Fruit fly (Drosophila melanogaster): ENCODE data around the gene CG9705.

The CG9705 gene

dm6 chr3L:16803708-16804350 lies 23.9 kb downstream of the CG9705 start (continued):
- TF ChIP-seq rib (GFP tag; IDR thresholded peaks at IDR 0.05) (peak; percentile 61), grn (GFP tag; optimal IDR thresholded peaks at IDR 0.05) (peak; percentile 27), Adf1 (GFP tag; IDR thresholded peaks at IDR 0.05) (no peak), trh (GFP tag; optimal IDR thresholded peaks at IDR 0.05) (no peak), pros (GFP tag; optimal IDR thresholded peaks at IDR 0.05) (no peak), Ets97D (GFP tag; optimal IDR thresholded peaks at IDR 0.05) (no peak), CG15514 (GFP tag; optimal IDR thresholded peaks at IDR 0.05) (peak; percentile 53), ttk (GFP tag; IDR thresholded peaks at IDR 0.05) (0 out of 2 replicates have a peak, but pooled peaks have one; percentile 7), CG1603 (tag; optimal IDR thresholded peaks at IDR 0.05) (peak; percentile 40), CG6175 (GFP tag; IDR thresholded peaks at IDR 0.05) (peak; percentile 44; the same call in 1 of the 3 replicates), Nf-YB (GFP tag; optimal IDR thresholded peaks at IDR 0.05) (no peak), CG12942 (GFP tag; optimal IDR thresholded peaks at IDR 0.05) (no peak), CG10274 (GFP tag; optimal IDR thresholded peaks at IDR 0.05) (peak; percentile 9), CG10654 (GFP tag; optimal IDR thresholded peaks at IDR 0.05) (no peak), otp (GFP tag; IDR thresholded peaks at IDR 0.05) (no peak), dm (GFP tag; optimal IDR thresholded peaks at IDR 0.05) (no peak), bsh (GFP tag; optimal IDR thresholded peaks at IDR 0.05) (peak in 1 of 2 experiments; percentile 42), CG15601 (tag; optimal IDR thresholded peaks at IDR 0.05) (no peak), CG34376 (GFP tag; optimal IDR thresholded peaks at IDR 0.05) (peak; percentile 75), dysf (GFP tag; IDR thresholded peaks at IDR 0.05) (0 out of 3 replicates have a peak, but pooled peaks have one; percentile 24), ems (GFP tag; optimal IDR thresholded peaks at IDR 0.05) (peak; percentile 33), yki (optimal IDR thresholded peaks at IDR 0.05) (no peak), CG6254 (GFP tag; optimal IDR thresholded peaks at IDR 0.05) (peak; percentile 66)

- TF ChIP-seq cwo (GFP tag; optimal IDR thresholded peaks at IDR 0.05) (no peak), tgo (GFP tag; IDR thresholded peaks at IDR 0.05) (no peak), crol (GFP tag; IDR thresholded peaks at IDR 0.05) (peak; percentile 76), Ets97D (GFP tag; optimal IDR thresholded peaks at IDR 0.05) (no peak), CG6813 (GFP tag; optimal IDR thresholded peaks at IDR 0.05) (no peak), CG6683 (GFP tag; optimal IDR thresholded peaks at IDR 0.05) (no peak), CG10654 (GFP tag; optimal IDR thresholded peaks at IDR 0.05) (no peak), CG8765 (GFP tag; IDR thresholded peaks at IDR 0.05) (no peak), Opbp (GFP tag; IDR thresholded peaks at IDR 0.05; ENCODE audit: partially characterized antibody) (0 out of 3 replicates have a peak, but pooled peaks have one; percentile 6), exex (tag; optimal IDR thresholded peaks at IDR 0.05) (no peak), CG7786 (GFP tag; optimal IDR thresholded peaks at IDR 0.05) (no peak), fd64A (GFP tag; optimal IDR thresholded peaks at IDR 0.05) (no peak), CG8290 (GFP tag; optimal IDR thresholded peaks at IDR 0.05) (no peak), CG8290 (tag; optimal IDR thresholded peaks at IDR 0.05) (peak in 1 of 2 experiments; percentile 6), CTCF (GFP tag; optimal IDR thresholded peaks at IDR 0.05) (no peak), phol (tag; optimal IDR thresholded peaks at IDR 0.05) (no peak), ato (GFP tag; IDR thresholded peaks at IDR 0.05; ENCODE audit: partially characterized antibody) (no peak), CG13624 (GFP tag; optimal IDR thresholded peaks at IDR 0.05) (no peak), CG12155 (GFP tag; optimal IDR thresholded peaks at IDR 0.05) (no peak), Sry-β (GFP tag; optimal IDR thresholded peaks at IDR 0.05) (no peak), da (GFP tag; optimal IDR thresholded peaks at IDR 0.05) (no peak), chinmo (GFP tag; IDR thresholded peaks at IDR 0.05; ENCODE audit: partially characterized antibody) (0 out of 4 replicates have a peak, but pooled peaks have one; percentile 53), CG6765 (GFP tag; optimal IDR thresholded peaks at IDR 0.05) (no peak), CG10543 (GFP tag; optimal IDR thresholded peaks at IDR 0.05) (no peak), Rx (GFP tag; IDR thresholded peaks at IDR 0.05) (no peak), CG3847 (GFP tag; IDR thresholded peaks at IDR 0.05) (no peak), tna (GFP tag; IDR thresholded peaks at IDR 0.05; ENCODE audit: partially characterized antibody) (no peak), sens (GFP tag) (peak; percentile 49), prd (optimal IDR thresholded peaks at IDR 0.05) (no peak), prd (GFP tag; IDR thresholded peaks at IDR 0.05) (no peak)
Observed at dm6 chr3L:16804627-16805026, 24.7 kb downstream of the CG9705 start, which contains the start of gene nudC. nudC (plus strand) TSS chr3L:16804994.

Measured in whole organism, embryonic.